Fruit fly (Drosophila melanogaster) whole organism, embryonic: ENCODE measurements around the gene CG31360.

Experiments
- CG15269 ChIP-seq: fragments of 200-800 bp; sonication (Bioruptor generic); optimal IDR thresholded peaks from 2 replicates; lab custom pipeline; 2018; ENCODE audit warnings: missing biosample characterization, mild to moderate bottlenecking, missing genetic modification characterization, moderate library complexity
- CG31224 ChIP-seq: fragments of 200-800 bp; sonication (Bioruptor generic); IDR thresholded peaks from 2 replicates; pipeline ENCODE4 v1.3.6; 2022; ENCODE audit warnings: missing biosample characterization, missing genetic modification characterization
- CG5953 ChIP-seq: fragments of 200-800 bp; sonication (Bioruptor generic); IDR thresholded peaks from 2 replicates; pipeline ENCODE4 v1.3.6; 2022; ENCODE audit warnings: missing biosample characterization, missing genetic modification characterization
- Opbp ChIP-seq: fragments of 200-800 bp; sonication (Bioruptor generic); IDR thresholded peaks from 3 replicates; pipeline ENCODE4 v1.3.6; 2022; ENCODE audit warnings: missing biosample characterization, missing genetic modification characterization; ENCODE audit not compliant: partially characterized antibody
- ab ChIP-seq: fragments of 200-800 bp; sonication (Bioruptor generic); optimal IDR thresholded peaks from 2 replicates; lab custom pipeline; 2016; ENCODE audit warnings: missing biosample characterization, missing genetic modification characterization
- bab2 ChIP-seq: fragments of 200-800 bp; sonication (Bioruptor generic); optimal IDR thresholded peaks from 2 replicates; lab custom pipeline; 2016; ENCODE audit warnings: missing biosample characterization, missing genetic modification characterization
- sens-2 ChIP-seq: fragments of 200-800 bp; sonication (Bioruptor generic); IDR thresholded peaks from 2 replicates; pipeline ENCODE4 v1.3.6; 2022; ENCODE audit warnings: missing biosample characterization, missing genetic modification characterization

dm6 chr3R:17709623-17710145 is 24.8 kb downstream of the CG31360 start:
- TF ChIP-seq Opbp (GFP tag; lab: Robert Waterston, UW) (no peak), bab2 (GFP tag; lab: Kevin White, UChicago) (no peak), ab (GFP tag; lab: Kevin White, UChicago) (no peak), CG15269 (tag; lab: Kevin White, UChicago) (no peak), CG31224 (no peak), CG5953 (GFP tag; lab: Robert Waterston, UW) (no peak), sens-2 (GFP tag; lab: Robert Waterston, UW) (no peak)
